Fruit fly (Drosophila melanogaster): Measurements from ENCODE around the gene Kul.

Gene Kul

dm6 chr3R:29772795-29773331 lies 47.2 kb downstream of the Kul start (continued):
- TF ChIP-seq CG14710 (tag; optimal IDR thresholded peaks at IDR 0.05), result no peak
- peak; percentile 41; the same call in 1 of the 2 replicates for TF ChIP-seq ham (GFP tag; IDR thresholded peaks at IDR 0.05)
- TF ChIP-seq cas (GFP tag; IDR thresholded peaks at IDR 0.05), result 0 out of 2 replicates have a peak, but pooled peaks have one; percentile 25
- TF ChIP-seq CG13894 (tag; optimal IDR thresholded peaks at IDR 0.05), result peak; percentile 55
- peak; percentile 44 for TF ChIP-seq Nf-YB (GFP tag; optimal IDR thresholded peaks at IDR 0.05)
- TF ChIP-seq sr (GFP tag; IDR thresholded peaks at IDR 0.05), result peak; percentile 82
- peak; percentile 35; the same call in 1 of the 3 replicates for TF ChIP-seq knrl (GFP tag; IDR thresholded peaks at IDR 0.05; ENCODE audit: partially characterized antibody)
- no peak for TF ChIP-seq CG12236 (GFP tag; optimal IDR thresholded peaks at IDR 0.05)
- TF ChIP-seq CG12071 (GFP tag; optimal IDR thresholded peaks at IDR 0.05), result peak; percentile 40
- no peak for TF ChIP-seq CG11560 (tag; IDR thresholded peaks at IDR 0.05)
- peak; percentile 76 for TF ChIP-seq psq (GFP tag; optimal IDR thresholded peaks at IDR 0.05)
- peak; percentile 80; the same call in 2 of the 3 replicates for TF ChIP-seq ci (GFP tag; IDR thresholded peaks at IDR 0.05)
- 0 out of 2 replicates have a peak, but pooled peaks have one; percentile 9 for TF ChIP-seq Rx (GFP tag; IDR thresholded peaks at IDR 0.05)
- no peak for TF ChIP-seq az2 (GFP tag; optimal IDR thresholded peaks at IDR 0.05)
- TF ChIP-seq CG7839 (tag; optimal IDR thresholded peaks at IDR 0.05), result no peak
- TF ChIP-seq cwo (GFP tag; optimal IDR thresholded peaks at IDR 0.05), result peak; percentile 66
- TF ChIP-seq al (GFP tag; IDR thresholded peaks at IDR 0.05), result 0 out of 2 replicates have a peak, but pooled peaks have one; percentile 19
- TF ChIP-seq CrebB (tag; optimal IDR thresholded peaks at IDR 0.05), result peak; percentile 40
- TF ChIP-seq bigmax (GFP tag; optimal IDR thresholded peaks at IDR 0.05), result peak; percentile 6
- peak; percentile 83 for TF ChIP-seq CG34422 (GFP tag; IDR thresholded peaks at IDR 0.05)
- peak; percentile 51 for TF ChIP-seq Hey (tag; optimal IDR thresholded peaks at IDR 0.05)
- TF ChIP-seq HmgD (GFP tag; optimal IDR thresholded peaks at IDR 0.05), result peak; percentile 46
- TF ChIP-seq yki (optimal IDR thresholded peaks at IDR 0.05), result peak; percentile 83
- TF ChIP-seq peb (GFP tag; IDR thresholded peaks at IDR 0.05), result peak; percentile 20; the same call in 1 of the 2 replicates
- TF ChIP-seq Side (GFP tag; optimal IDR thresholded peaks at IDR 0.05), result peak; percentile 5
- peak; percentile 86 for TF ChIP-seq nerfin-1 (tag; optimal IDR thresholded peaks at IDR 0.05)
- TF ChIP-seq prd (optimal IDR thresholded peaks at IDR 0.05), result no peak
- no peak for TF ChIP-seq prd (GFP tag; IDR thresholded peaks at IDR 0.05)
- TF ChIP-seq pb (GFP tag; optimal IDR thresholded peaks at IDR 0.05), result no peak
- TF ChIP-seq HHEX (GFP tag; optimal IDR thresholded peaks at IDR 0.05), result peak; percentile 57
- TF ChIP-seq sug (tag; optimal IDR thresholded peaks at IDR 0.05), result peak; percentile 58
- TF ChIP-seq pzg (GFP tag; optimal IDR thresholded peaks at IDR 0.05), result peak; percentile 11
- peak; percentile 45; the same call in 1 of the 2 replicates for TF ChIP-seq tna (GFP tag; IDR thresholded peaks at IDR 0.05; ENCODE audit: partially characterized antibody)
- TF ChIP-seq CG1603 (tag; optimal IDR thresholded peaks at IDR 0.05), result peak; percentile 22
- TF ChIP-seq CG16813 (GFP tag; IDR thresholded peaks at IDR 0.05; ENCODE audit: partially characterized antibody), result peak; percentile 37; the same call in 1 of the 3 replicates
- TF ChIP-seq chinmo (GFP tag; IDR thresholded peaks at IDR 0.05; ENCODE audit: partially characterized antibody), result peak; percentile 99
- TF ChIP-seq z (GFP tag; IDR thresholded peaks at IDR 0.05), result peak; percentile 93
- TF ChIP-seq CG17912 (GFP tag; optimal IDR thresholded peaks at IDR 0.05), result peak; percentile 36
- TF ChIP-seq CG14014 (GFP tag; IDR thresholded peaks at IDR 0.05), result peak; percentile 5; the same call in 1 of the 2 replicates
- TF ChIP-seq tap (tag; optimal IDR thresholded peaks at IDR 0.05), result peak; percentile 5
- peak; percentile 84; the same call in 2 of the 3 replicates for TF ChIP-seq CG2199 (GFP tag; IDR thresholded peaks at IDR 0.05)
- TF ChIP-seq Med (GFP tag), result peak; percentile 92
- TF ChIP-seq Drgx (GFP tag; IDR thresholded peaks at IDR 0.05), result peak; percentile 52
- peak; percentile 59 for TF ChIP-seq exex (tag; optimal IDR thresholded peaks at IDR 0.05)
- no peak for TF ChIP-seq Antp (GFP tag; optimal IDR thresholded peaks at IDR 0.05)
- TF ChIP-seq stwl (tag; optimal IDR thresholded peaks at IDR 0.05), result peak; percentile 5
- TF ChIP-seq CG10321 (GFP tag; IDR thresholded peaks at IDR 0.05), result peak; percentile 88
- TF ChIP-seq CG8281 (tag; optimal IDR thresholded peaks at IDR 0.05), result no peak
- TF ChIP-seq CG15601 (tag; optimal IDR thresholded peaks at IDR 0.05), result peak; percentile 16
- no peak for TF ChIP-seq CG9609 (GFP tag; optimal IDR thresholded peaks at IDR 0.05)

Data from whole organism, embryonic.